Fruit fly (Drosophila melanogaster): ENCODE data around the gene Pldn.

Pldn gene

DNA sequence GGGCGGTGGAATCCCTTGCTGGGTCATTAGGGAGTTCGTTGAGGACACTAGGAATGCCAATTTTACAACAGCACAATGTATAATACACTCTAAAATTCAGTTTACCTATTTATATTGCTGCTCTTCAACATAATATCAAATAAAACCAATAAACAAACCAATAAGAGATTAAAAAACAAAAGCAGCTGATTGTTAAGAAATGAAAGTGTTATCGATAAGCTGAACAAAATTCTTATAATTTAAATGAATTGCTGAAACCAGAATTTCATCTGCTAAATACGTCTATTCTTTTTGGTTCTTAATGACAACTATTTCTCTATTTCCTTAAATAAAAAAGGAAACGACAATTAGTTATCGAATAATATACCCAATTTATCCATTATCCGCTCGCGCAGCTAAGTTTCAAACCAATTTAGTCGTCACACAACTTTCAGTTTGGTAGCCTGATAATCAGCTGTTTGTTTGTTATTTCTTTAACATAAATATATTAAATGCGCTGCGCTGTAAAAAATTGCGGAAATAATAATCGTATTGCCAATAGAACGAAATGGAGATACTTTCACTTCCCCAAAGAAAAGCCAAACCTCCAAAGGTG lies at the start of gene Pldn, which contains the start of gene CG14135:
Pldn (minus strand) TSS at position 197 of the 595 bp plus-strand sequence.
CG14135 (plus strand) TSS at position 369 of the 595 bp plus-strand sequence.
- no peak for TF ChIP-seq ttk (optimal IDR thresholded peaks at IDR 0.05)
- TF ChIP-seq Sin3A (optimal IDR thresholded peaks at IDR 0.05) = no peak
- TF ChIP-seq Myc (optimal IDR thresholded peaks at IDR 0.05) = no peak
- no peak for TF ChIP-seq insv (optimal IDR thresholded peaks at IDR 0.05)
- no peak for TF ChIP-seq h (optimal IDR thresholded peaks at IDR 0.05)
- TF ChIP-seq psq (optimal IDR thresholded peaks at IDR 0.05) = no peak

- TF ChIP-seq Sin3A (optimal IDR thresholded peaks at IDR 0.05) (no peak), psq (optimal IDR thresholded peaks at IDR 0.05) (no peak), Myc (optimal IDR thresholded peaks at IDR 0.05) (no peak), ttk (optimal IDR thresholded peaks at IDR 0.05) (no peak), insv (optimal IDR thresholded peaks at IDR 0.05) (no peak), h (optimal IDR thresholded peaks at IDR 0.05) (no peak)
Observed at dm6 chr3L:11731841-11732240, 40.6 kb upstream of the Pldn start, which contains the start of gene CG32087. CG32087 (plus strand) TSS chr3L:11732141.

dm6 chr3L:11728147-11728546 lies 36.9 kb upstream of the Pldn start, which contains the start of gene sunn:
sunn (plus strand) TSS chr3L:11728348.
- TF ChIP-seq psq (optimal IDR thresholded peaks at IDR 0.05) = no peak
- TF ChIP-seq ttk (optimal IDR thresholded peaks at IDR 0.05) = no peak
- no peak for TF ChIP-seq h (optimal IDR thresholded peaks at IDR 0.05)
- TF ChIP-seq insv (optimal IDR thresholded peaks at IDR 0.05) = no peak
- no peak for TF ChIP-seq Myc (optimal IDR thresholded peaks at IDR 0.05)

- TF ChIP-seq ttk (optimal IDR thresholded peaks at IDR 0.05) (no peak), Sin3A (optimal IDR thresholded peaks at IDR 0.05) (no peak), Myc (optimal IDR thresholded peaks at IDR 0.05) (no peak), insv (optimal IDR thresholded peaks at IDR 0.05) (no peak), psq (optimal IDR thresholded peaks at IDR 0.05) (no peak), h (optimal IDR thresholded peaks at IDR 0.05) (no peak)
Observed at dm6 chr3L:11721498-11721946, 30.3 kb upstream of the Pldn start.

- TF ChIP-seq h (optimal IDR thresholded peaks at IDR 0.05) (no peak), insv (optimal IDR thresholded peaks at IDR 0.05) (no peak), ttk (optimal IDR thresholded peaks at IDR 0.05) (no peak), Sin3A (optimal IDR thresholded peaks at IDR 0.05) (no peak), psq (optimal IDR thresholded peaks at IDR 0.05) (no peak), Myc (optimal IDR thresholded peaks at IDR 0.05) (no peak)
Observed at dm6 chr3L:11720780-11721179, 29.6 kb upstream of the Pldn start, which contains the start of gene Bmcp. Bmcp (plus strand) TSS chr3L:11720934.

dm6 chr3L:11717993-11718392 lies 26.8 kb upstream of the Pldn start:
- no peak for TF ChIP-seq insv (optimal IDR thresholded peaks at IDR 0.05)
- TF ChIP-seq psq (optimal IDR thresholded peaks at IDR 0.05) = no peak
- TF ChIP-seq h (optimal IDR thresholded peaks at IDR 0.05) = no peak
- TF ChIP-seq Sin3A (optimal IDR thresholded peaks at IDR 0.05) = no peak

DNA sequence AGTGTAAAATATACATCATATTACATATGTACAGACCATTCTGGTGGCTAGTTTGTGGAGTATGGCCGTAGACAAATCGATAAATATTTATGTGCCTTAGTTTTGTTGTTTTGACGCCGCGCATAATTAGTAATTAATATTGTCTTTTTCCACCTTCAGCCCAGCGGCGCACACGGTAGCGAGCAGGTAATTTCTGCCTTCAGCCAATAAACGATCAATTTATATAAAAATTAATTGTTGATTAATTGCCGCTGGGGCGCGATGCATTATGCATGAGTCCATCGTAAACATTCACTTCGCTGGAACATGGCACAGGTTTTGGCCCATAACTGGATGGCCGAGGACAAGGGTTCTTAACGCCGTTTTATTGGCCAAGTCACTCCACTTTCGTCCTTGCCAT lies 26.1 kb upstream of the Pldn start:
- no peak for TF ChIP-seq h (optimal IDR thresholded peaks at IDR 0.05)
- TF ChIP-seq Myc (optimal IDR thresholded peaks at IDR 0.05) = no peak
- TF ChIP-seq ttk (optimal IDR thresholded peaks at IDR 0.05) = no peak
- no peak for TF ChIP-seq insv (optimal IDR thresholded peaks at IDR 0.05)
- no peak for TF ChIP-seq Sin3A (optimal IDR thresholded peaks at IDR 0.05)
- no peak for TF ChIP-seq psq (optimal IDR thresholded peaks at IDR 0.05)

DNA sequence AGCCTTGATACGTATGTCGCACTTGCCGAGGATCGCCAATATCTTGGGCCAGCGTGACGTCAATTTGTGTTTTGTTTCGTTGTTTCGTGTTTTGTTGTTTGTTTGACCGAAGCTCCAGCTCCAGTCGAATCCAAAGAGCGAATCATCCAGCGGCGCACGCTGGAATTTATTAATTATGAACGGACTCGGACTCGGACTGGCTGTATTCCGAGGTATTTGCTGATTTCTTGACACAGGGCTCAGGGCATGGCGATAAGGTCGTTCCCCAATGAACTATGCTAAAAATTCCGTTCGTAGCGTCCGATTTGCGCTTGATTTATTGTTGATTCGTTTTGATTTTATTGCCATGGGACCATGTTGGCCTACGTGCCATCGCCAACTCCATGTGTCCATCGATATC lies 25.7 kb upstream of the Pldn start:
- TF ChIP-seq h (optimal IDR thresholded peaks at IDR 0.05) (no peak), psq (optimal IDR thresholded peaks at IDR 0.05) (no peak), Myc (optimal IDR thresholded peaks at IDR 0.05) (no peak), ttk (optimal IDR thresholded peaks at IDR 0.05) (no peak), Sin3A (optimal IDR thresholded peaks at IDR 0.05) (no peak), insv (optimal IDR thresholded peaks at IDR 0.05) (no peak)

- TF ChIP-seq psq (optimal IDR thresholded peaks at IDR 0.05) (no peak), Myc (optimal IDR thresholded peaks at IDR 0.05) (no peak), insv (optimal IDR thresholded peaks at IDR 0.05) (no peak), ttk (optimal IDR thresholded peaks at IDR 0.05) (no peak), Sin3A (optimal IDR thresholded peaks at IDR 0.05) (no peak), h (optimal IDR thresholded peaks at IDR 0.05) (no peak)
Observed at dm6 chr3L:11716347-11716746, 25.1 kb upstream of the Pldn start.

DNA sequence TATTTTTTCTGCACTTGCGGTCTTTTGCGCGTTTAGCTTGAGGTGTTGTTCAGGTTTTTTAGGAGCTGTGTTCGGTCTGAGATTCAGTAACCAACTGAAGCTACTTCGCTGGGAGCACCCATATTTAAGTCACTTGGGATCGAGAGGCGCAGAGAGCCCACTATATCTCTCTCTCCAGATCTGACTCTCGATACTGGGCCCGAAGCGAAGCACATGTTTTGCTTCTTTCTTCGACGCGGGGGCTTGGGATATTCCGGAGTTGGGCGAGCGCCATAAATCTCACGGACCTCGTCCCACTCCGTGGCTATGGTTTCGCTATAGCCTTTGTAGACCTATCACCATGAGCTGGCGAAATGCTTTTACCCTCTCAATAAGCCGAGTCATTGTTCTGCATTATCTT lies 24.0 kb upstream of the Pldn start, which contains the start of gene CG14132:
CG14132 (minus strand) TSS at position 99 of the 400 bp plus-strand sequence.
- TF ChIP-seq ttk (optimal IDR thresholded peaks at IDR 0.05) (no peak), Sin3A (optimal IDR thresholded peaks at IDR 0.05) (no peak), psq (optimal IDR thresholded peaks at IDR 0.05) (no peak), h (optimal IDR thresholded peaks at IDR 0.05) (no peak), insv (optimal IDR thresholded peaks at IDR 0.05) (no peak)

dm6 chr3L:11712839-11713238 lies 21.6 kb upstream of the Pldn start:
- TF ChIP-seq h (optimal IDR thresholded peaks at IDR 0.05) (no peak), psq (optimal IDR thresholded peaks at IDR 0.05) (no peak), Myc (optimal IDR thresholded peaks at IDR 0.05) (no peak), insv (optimal IDR thresholded peaks at IDR 0.05) (no peak), ttk (optimal IDR thresholded peaks at IDR 0.05) (no peak), Sin3A (optimal IDR thresholded peaks at IDR 0.05) (no peak)

DNA sequence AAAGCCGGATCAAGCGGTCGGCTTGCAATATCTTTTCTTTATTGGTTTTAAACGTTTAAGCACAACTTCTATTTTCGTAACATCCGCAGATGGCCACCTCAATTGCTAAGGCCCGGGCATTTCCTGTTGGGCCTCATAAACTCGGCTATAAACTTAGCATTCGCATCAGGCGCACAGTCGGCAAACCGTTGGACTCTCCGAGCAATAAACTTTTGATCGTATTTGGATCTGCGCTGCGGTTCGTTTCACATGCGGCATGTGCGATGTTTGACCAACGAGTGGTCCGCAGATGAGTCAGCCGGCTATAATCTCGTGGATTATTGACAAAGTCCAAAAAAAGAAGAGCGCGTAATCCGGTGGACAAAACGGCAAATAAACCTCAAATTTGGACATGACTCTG lies 20.6 kb upstream of the Pldn start:
- TF ChIP-seq Myc (optimal IDR thresholded peaks at IDR 0.05) (no peak), ttk (optimal IDR thresholded peaks at IDR 0.05) (no peak), h (optimal IDR thresholded peaks at IDR 0.05) (no peak), insv (optimal IDR thresholded peaks at IDR 0.05) (no peak), psq (optimal IDR thresholded peaks at IDR 0.05) (no peak), Sin3A (optimal IDR thresholded peaks at IDR 0.05) (no peak)
